Worm (Caenorhabditis elegans) whole organism, mixed stage, embryonic: ENCODE measurements around the gene M199.135.

Source experiments
- ces-1 ChIP-seq: fragments of 150-350 bp; optimal IDR thresholded peaks from 2 replicates; lab custom pipeline; 2014; ENCODE audit warnings: missing biosample characterization, missing genetic modification reagents, missing genetic modification characterization
- ztf-11 ChIP-seq: fragments of 150-350 bp; optimal IDR thresholded peaks from 2 replicates; lab custom pipeline; 2014; ENCODE audit warnings: missing biosample characterization, missing genetic modification characterization

ce11 chrIV:15120746-15121145, 6.3 kb downstream of the M199.135 start, which contains the start of gene clec-189:
- TF ChIP-seq ces-1 (no peak), ztf-11 (tag; lab: Kevin White, UChicago) (no peak)
